Worm (Caenorhabditis elegans): ENCODE measurements around the gene F41H8.2.

- TF ChIP-seq pha-4 (tag; optimal IDR thresholded peaks at IDR 0.05) (no peak), elt-1 (tag; optimal IDR thresholded peaks at IDR 0.05; ENCODE audit: borderline replicate concordance, insufficient read depth) (no peak), blmp-1 (tag; optimal IDR thresholded peaks at IDR 0.05) (no peak), mep-1 (tag; optimal IDR thresholded peaks at IDR 0.05) (no peak), nhr-237 (tag; optimal IDR thresholded peaks at IDR 0.05) (no peak), unc-62 (GFP tag; optimal IDR thresholded peaks at IDR 0.05) (no peak), ces-1 (GFP tag; optimal IDR thresholded peaks at IDR 0.05) (no peak), lin-13 (tag; optimal IDR thresholded peaks at IDR 0.05) (no peak)
These were observed 22.8 kb downstream of the F41H8.2 start for ce11 chrV:849042-849441.

Data from whole organism, mixed stage, embryonic.